Worm (Caenorhabditis elegans): Measurements from ENCODE around the gene Y32G9B.1.

Gene Y32G9B.1

ce11 chrV:1875497-1875988 is 45.7 kb upstream of the Y32G9B.1 start (continued):
- peak; percentile 75 for TF ChIP-seq lin-26 (GFP tag; IDR thresholded peaks at IDR 0.05)
- TF ChIP-seq pbrm-1 (GFP tag; IDR thresholded peaks at IDR 0.05) = peak; percentile 67; the same call in 1 of the 2 replicates
- TF ChIP-seq F55B11.4 (tag; optimal IDR thresholded peaks at IDR 0.05; ENCODE audit: borderline replicate concordance, insufficient read depth) = no peak
- peak; percentile 13 for TF ChIP-seq hrde-1 (tag; optimal IDR thresholded peaks at IDR 0.05; ENCODE audit: borderline replicate concordance)
- TF ChIP-seq tbx-9 (tag; optimal IDR thresholded peaks at IDR 0.05; ENCODE audit: borderline replicate concordance) = peak; percentile 34
- peak; percentile 77; the same call in 1 of the 2 replicates for TF ChIP-seq ztf-25 (GFP tag; IDR thresholded peaks at IDR 0.05)
- no peak for TF ChIP-seq B0035.1 (tag; optimal IDR thresholded peaks at IDR 0.05)
- no peak for TF ChIP-seq lag-1 (GFP tag; IDR thresholded peaks at IDR 0.05)
- no peak for TF ChIP-seq lin-35 (GFP tag; optimal IDR thresholded peaks at IDR 0.05)
- peak; percentile 93 for TF ChIP-seq F10E7.11 (tag; optimal IDR thresholded peaks at IDR 0.05)
- no peak for TF ChIP-seq ets-4 (GFP tag; optimal IDR thresholded peaks at IDR 0.05)
- no peak; the same call in 1 of the 2 replicates for TF ChIP-seq hmg-20 (GFP tag; IDR thresholded peaks at IDR 0.05)
- TF ChIP-seq madf-8 (GFP tag; conservative IDR thresholded peaks at IDR 0.05) = no peak
- TF ChIP-seq pha-4 (tag; optimal IDR thresholded peaks at IDR 0.05) = no peak
- peak; percentile 95 for TF ChIP-seq athp-1 (tag; optimal IDR thresholded peaks at IDR 0.05)
- TF ChIP-seq dpff-1 (tag; optimal IDR thresholded peaks at IDR 0.05) = peak; percentile 69
- TF ChIP-seq ceh-100 (GFP tag; IDR thresholded peaks at IDR 0.05) = peak; percentile 91
- TF ChIP-seq akir-1 (GFP tag; optimal IDR thresholded peaks at IDR 0.05) = no peak
- peak; percentile 7 for TF ChIP-seq ccch-3 (GFP tag; optimal IDR thresholded peaks at IDR 0.05)
- peak; percentile 68 for TF ChIP-seq D2030.7 (GFP tag; IDR thresholded peaks at IDR 0.05)
- 0 out of 2 replicates have a peak, but pooled peaks have one; percentile 35 for TF ChIP-seq F33H1.4 (GFP tag; IDR thresholded peaks at IDR 0.05)
- TF ChIP-seq F22D6.2 (tag; optimal IDR thresholded peaks at IDR 0.05) = no peak
- TF ChIP-seq mcd-1 (GFP tag; IDR thresholded peaks at IDR 0.05) = peak; percentile 70
- TF ChIP-seq hlh-26 (GFP tag; conservative IDR thresholded peaks at IDR 0.05) = no peak
- no peak for TF ChIP-seq egrh-3 (GFP tag; IDR thresholded peaks at IDR 0.05)
- TF ChIP-seq ztf-26 (tag; optimal IDR thresholded peaks at IDR 0.05) = peak; percentile 59
- peak; percentile 77; the same call in 1 of the 2 replicates for TF ChIP-seq ceh-58 (GFP tag; IDR thresholded peaks at IDR 0.05)
- no peak for TF ChIP-seq rpc-1 (optimal IDR thresholded peaks at IDR 0.05)
- TF ChIP-seq rpc-1 (tag; optimal IDR thresholded peaks at IDR 0.05) = no peak
- TF ChIP-seq lsl-1 (GFP tag; optimal IDR thresholded peaks at IDR 0.05) = peak; percentile 46
- peak in 1 of 2 experiments; percentile 33 for TF ChIP-seq rec-8 (tag; optimal IDR thresholded peaks at IDR 0.05)
- peak; percentile 8 for TF ChIP-seq snpc-4 (GFP tag; optimal IDR thresholded peaks at IDR 0.05)
- TF ChIP-seq snpc-4 (tag; optimal IDR thresholded peaks at IDR 0.05) = peak in 2 of 4 experiments; percentile 15 to 17
- peak; percentile 92 for TF ChIP-seq T26A5.8 (tag; optimal IDR thresholded peaks at IDR 0.05)
- no peak for TF ChIP-seq aptf-2 (GFP tag; conservative IDR thresholded peaks at IDR 0.05)
- peak; percentile 82 for TF ChIP-seq zim-3 (tag; optimal IDR thresholded peaks at IDR 0.05)
- TF ChIP-seq ztf-6 (GFP tag; IDR thresholded peaks at IDR 0.05) = no peak
- peak; percentile 65 for TF ChIP-seq hsf-1 (GFP tag; IDR thresholded peaks at IDR 0.05)
- peak; percentile 80; the same call in 1 of the 2 replicates for TF ChIP-seq Y56A3A.18 (GFP tag; IDR thresholded peaks at IDR 0.05)
- TF ChIP-seq unc-130 (GFP tag; optimal IDR thresholded peaks at IDR 0.05) = no peak
- TF ChIP-seq ceh-79 (tag; optimal IDR thresholded peaks at IDR 0.05) = peak; percentile 98
- TF ChIP-seq dox-1 (GFP tag; IDR thresholded peaks at IDR 0.05) = peak; percentile 59
- no peak for TF ChIP-seq ztf-18 (tag; optimal IDR thresholded peaks at IDR 0.05)
- peak; percentile 8 for TF ChIP-seq fkh-3 (tag; optimal IDR thresholded peaks at IDR 0.05)
- TF ChIP-seq nfya-2 (GFP tag; IDR thresholded peaks at IDR 0.05) = no peak
- peak; percentile 94 for TF ChIP-seq B0336.3 (GFP tag; IDR thresholded peaks at IDR 0.05)
- no peak for TF ChIP-seq bed-2 (GFP tag; IDR thresholded peaks at IDR 0.05)
- peak; percentile 9 for TF ChIP-seq mxl-1 (tag; optimal IDR thresholded peaks at IDR 0.05)

All from whole organism, young adult.